Fruit fly (Drosophila melanogaster): Measurements from ENCODE around the gene ghi.

ghi gene

dm6 chr3L:9417288-9417687 lies 34.4 kb upstream of the ghi start, which contains the start of gene CG3982:
TSS of gene CG3982 (minus strand) at chr3L:9417388.
- TF ChIP-seq CG5204 (GFP tag; optimal IDR thresholded peaks at IDR 0.05) = no peak
- no peak for TF ChIP-seq cic (GFP tag; optimal IDR thresholded peaks at IDR 0.05)
- TF ChIP-seq cnc (optimal IDR thresholded peaks at IDR 0.05) = no peak
- TF ChIP-seq CG7045 (GFP tag; optimal IDR thresholded peaks at IDR 0.05) = no peak
- no peak for TF ChIP-seq Hr96 (GFP tag; optimal IDR thresholded peaks at IDR 0.05)
- no peak for TF ChIP-seq tj (GFP tag; optimal IDR thresholded peaks at IDR 0.05)
- no peak for TF ChIP-seq CG12768 (GFP tag; optimal IDR thresholded peaks at IDR 0.05)
- no peak for TF ChIP-seq CG11617 (GFP tag; optimal IDR thresholded peaks at IDR 0.05)
- TF ChIP-seq Mnt (GFP tag; optimal IDR thresholded peaks at IDR 0.05) = no peak
- TF ChIP-seq CG7101 (tag; optimal IDR thresholded peaks at IDR 0.05) = no peak
- no peak for TF ChIP-seq pad (GFP tag; optimal IDR thresholded peaks at IDR 0.05)
- no peak for TF ChIP-seq Clk (GFP tag; optimal IDR thresholded peaks at IDR 0.05)
- no peak for TF ChIP-seq toe (GFP tag; optimal IDR thresholded peaks at IDR 0.05)

- TF ChIP-seq CG12768 (GFP tag; optimal IDR thresholded peaks at IDR 0.05) = peak; percentile 24
- TF ChIP-seq Mnt (GFP tag; optimal IDR thresholded peaks at IDR 0.05) = no peak
- no peak for TF ChIP-seq CG7045 (GFP tag; optimal IDR thresholded peaks at IDR 0.05)
- TF ChIP-seq CG5204 (GFP tag; optimal IDR thresholded peaks at IDR 0.05) = peak; percentile 35
- TF ChIP-seq kay (GFP tag; ENCODE audit: borderline replicate concordance) = no peak
- TF ChIP-seq bab1 (GFP tag; optimal IDR thresholded peaks at IDR 0.05) = peak; percentile 41
- no peak for TF ChIP-seq CG11617 (GFP tag; optimal IDR thresholded peaks at IDR 0.05)
- TF ChIP-seq CG1620 (GFP tag; optimal IDR thresholded peaks at IDR 0.05) = no peak
- peak; percentile 38 for TF ChIP-seq Hr96 (GFP tag; optimal IDR thresholded peaks at IDR 0.05)
- TF ChIP-seq ovo (GFP tag; optimal IDR thresholded peaks at IDR 0.05) = no peak
- no peak for TF ChIP-seq cic (GFP tag; optimal IDR thresholded peaks at IDR 0.05)
- TF ChIP-seq CG14711 (tag; optimal IDR thresholded peaks at IDR 0.05) = no peak
- TF ChIP-seq cnc (optimal IDR thresholded peaks at IDR 0.05) = peak; percentile 40 to 63
- no peak for TF ChIP-seq pad (GFP tag; optimal IDR thresholded peaks at IDR 0.05)
- TF ChIP-seq toe (GFP tag; optimal IDR thresholded peaks at IDR 0.05) = no peak
- peak; percentile 54 for TF ChIP-seq tj (GFP tag; optimal IDR thresholded peaks at IDR 0.05)
- TF ChIP-seq Clk (GFP tag; optimal IDR thresholded peaks at IDR 0.05) = no peak
- no peak for TF ChIP-seq CG7101 (tag; optimal IDR thresholded peaks at IDR 0.05)
- TF ChIP-seq Crg-1 (GFP tag; optimal IDR thresholded peaks at IDR 0.05) = no peak
- TF ChIP-seq CG33017 (tag; optimal IDR thresholded peaks at IDR 0.05) = no peak
These were observed 32.3 kb upstream of the ghi start for dm6 chr3L:9419328-9419727.

dm6 chr3L:9420054-9420818 lies 31.4 kb upstream of the ghi start:
- TF ChIP-seq Hr96 (GFP tag; optimal IDR thresholded peaks at IDR 0.05) = peak; percentile 80
- TF ChIP-seq Crg-1 (GFP tag; optimal IDR thresholded peaks at IDR 0.05) = peak; percentile 87
- TF ChIP-seq CG11617 (GFP tag; optimal IDR thresholded peaks at IDR 0.05) = peak; percentile 95
- TF ChIP-seq CG7045 (GFP tag; optimal IDR thresholded peaks at IDR 0.05) = peak; percentile 95
- TF ChIP-seq Clk (GFP tag; optimal IDR thresholded peaks at IDR 0.05) = peak; percentile 61
- TF ChIP-seq cic (GFP tag; optimal IDR thresholded peaks at IDR 0.05) = peak; percentile 87
- no peak for TF ChIP-seq cnc (optimal IDR thresholded peaks at IDR 0.05)
- TF ChIP-seq pad (GFP tag; optimal IDR thresholded peaks at IDR 0.05) = peak; percentile 92
- peak; percentile 96 for TF ChIP-seq CG33017 (tag; optimal IDR thresholded peaks at IDR 0.05)
- TF ChIP-seq toe (GFP tag; optimal IDR thresholded peaks at IDR 0.05) = peak; percentile 58
- peak; percentile 96 for TF ChIP-seq kay (GFP tag; ENCODE audit: borderline replicate concordance)
- TF ChIP-seq CG14711 (tag; optimal IDR thresholded peaks at IDR 0.05) = peak; percentile 91
- peak; percentile 84 for TF ChIP-seq CG1620 (GFP tag; optimal IDR thresholded peaks at IDR 0.05)
- TF ChIP-seq bab1 (GFP tag; optimal IDR thresholded peaks at IDR 0.05) = peak; percentile 98
- TF ChIP-seq CG5204 (GFP tag; optimal IDR thresholded peaks at IDR 0.05) = peak; percentile 89
- peak; percentile 84 for TF ChIP-seq ovo (GFP tag; optimal IDR thresholded peaks at IDR 0.05)
- peak; percentile 94 for TF ChIP-seq tj (GFP tag; optimal IDR thresholded peaks at IDR 0.05)
- TF ChIP-seq CG7101 (tag; optimal IDR thresholded peaks at IDR 0.05) = peak; percentile 95
- peak; percentile 88 for TF ChIP-seq CG12768 (GFP tag; optimal IDR thresholded peaks at IDR 0.05)
- TF ChIP-seq Mnt (GFP tag; optimal IDR thresholded peaks at IDR 0.05) = peak; percentile 89

dm6 chr3L:9420819-9421130 lies 30.9 kb upstream of the ghi start:
- TF ChIP-seq Hr96 (GFP tag; optimal IDR thresholded peaks at IDR 0.05) (no peak), CG7045 (GFP tag; optimal IDR thresholded peaks at IDR 0.05) (no peak), Clk (GFP tag; optimal IDR thresholded peaks at IDR 0.05) (no peak), cnc (optimal IDR thresholded peaks at IDR 0.05) (peak; percentile 71 to 73)

- TF ChIP-seq Crg-1 (GFP tag; optimal IDR thresholded peaks at IDR 0.05) = no peak
- peak; percentile 26 for TF ChIP-seq ovo (GFP tag; optimal IDR thresholded peaks at IDR 0.05)
- TF ChIP-seq cic (GFP tag; optimal IDR thresholded peaks at IDR 0.05) = peak; percentile 32
- TF ChIP-seq CG5204 (GFP tag; optimal IDR thresholded peaks at IDR 0.05) = no peak
- peak; percentile 33 for TF ChIP-seq tj (GFP tag; optimal IDR thresholded peaks at IDR 0.05)
- TF ChIP-seq toe (GFP tag; optimal IDR thresholded peaks at IDR 0.05) = no peak
- TF ChIP-seq kay (GFP tag; ENCODE audit: borderline replicate concordance) = no peak
- no peak for TF ChIP-seq Hr96 (GFP tag; optimal IDR thresholded peaks at IDR 0.05)
These were observed 30.1 kb upstream of the ghi start for dm6 chr3L:9421621-9422020.

DNA sequence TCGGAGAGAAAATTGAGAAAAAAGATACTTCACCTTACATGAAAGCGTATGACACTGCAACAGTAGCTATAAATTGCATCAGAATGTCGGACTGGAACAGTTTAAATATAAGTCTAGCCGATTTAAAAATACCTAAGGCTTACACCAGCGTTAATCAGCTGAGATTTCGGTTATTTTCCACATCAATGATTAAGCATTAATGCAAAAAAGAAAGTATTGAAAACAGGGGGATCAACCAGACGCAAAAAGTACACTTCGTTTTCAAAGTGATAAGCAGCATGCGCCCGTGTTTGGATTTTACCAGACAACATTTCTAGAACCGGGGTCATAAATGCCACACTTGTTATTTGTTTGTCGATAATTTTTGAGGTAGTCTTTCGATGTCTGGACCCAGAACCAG lies 29.5 kb upstream of the ghi start:
- no peak for TF ChIP-seq CG5204 (GFP tag; optimal IDR thresholded peaks at IDR 0.05)
- TF ChIP-seq CG11617 (GFP tag; optimal IDR thresholded peaks at IDR 0.05) = no peak
- no peak for TF ChIP-seq Crg-1 (GFP tag; optimal IDR thresholded peaks at IDR 0.05)
- TF ChIP-seq toe (GFP tag; optimal IDR thresholded peaks at IDR 0.05) = no peak
- no peak for TF ChIP-seq CG12768 (GFP tag; optimal IDR thresholded peaks at IDR 0.05)
- no peak for TF ChIP-seq Hr96 (GFP tag; optimal IDR thresholded peaks at IDR 0.05)
- TF ChIP-seq cnc (optimal IDR thresholded peaks at IDR 0.05) = peak in 1 of 2 experiments; percentile 62
- TF ChIP-seq CG7045 (GFP tag; optimal IDR thresholded peaks at IDR 0.05) = no peak
